Fruit fly (Drosophila melanogaster) whole organism, embryonic: ENCODE measurements around the gene Ir75b.

ENCODE experiments used
- Atf-2 ChIP-seq: fragments of 200-800 bp; sonication (Bioruptor generic); optimal IDR thresholded peaks from 2 replicates; lab custom pipeline; 2016; ENCODE audit warnings: missing biosample characterization, missing genetic modification characterization
- Atf6 ChIP-seq: fragments of 200-800 bp; sonication (Bioruptor generic); IDR thresholded peaks from 2 replicates; pipeline ENCODE4 v1.3.6; 2022; ENCODE audit warnings: missing biosample characterization, missing genetic modification characterization
- Bteb2 ChIP-seq: fragments of 200-800 bp; sonication (Bioruptor generic); optimal IDR thresholded peaks from 2 replicates; lab custom pipeline; 2016; ENCODE audit warnings: missing biosample characterization, missing genetic modification characterization
- CG11085 ChIP-seq: fragments of 200-800 bp; sonication (Bioruptor generic); IDR thresholded peaks from 2 replicates; pipeline ENCODE4 v1.3.6; 2022; ENCODE audit warnings: missing biosample characterization, missing genetic modification characterization
- CG11398 ChIP-seq: fragments of 200-800 bp; sonication (Bioruptor generic); optimal IDR thresholded peaks from 2 replicates; lab custom pipeline; 2016; ENCODE audit warnings: missing biosample characterization, missing genetic modification characterization
- CG11696 ChIP-seq: fragments of 200-800 bp; sonication (Bioruptor generic); IDR thresholded peaks from 2 replicates; pipeline ENCODE4 v1.3.6; 2022; ENCODE audit warnings: missing biosample characterization, missing genetic modification characterization
- CG12219 ChIP-seq: fragments of 200-800 bp; sonication (Bioruptor generic); optimal IDR thresholded peaks from 3 replicates; lab custom pipeline; 2018; ENCODE audit warnings: missing biosample characterization, mild to moderate bottlenecking, missing genetic modification characterization
- CG12942 ChIP-seq: fragments of 200-800 bp; sonication (Bioruptor generic); optimal IDR thresholded peaks from 3 replicates; lab custom pipeline; 2016; ENCODE audit warnings: missing biosample characterization, missing genetic modification characterization
- CG14860 ChIP-seq: fragments of 200-800 bp; sonication (Bioruptor generic); IDR thresholded peaks from 3 replicates; pipeline ENCODE4 v1.3.6; 2022; ENCODE audit warnings: missing biosample characterization, missing genetic modification characterization; ENCODE audit not compliant: partially characterized antibody
- CG15696 ChIP-seq: fragments of 200-800 bp; sonication (Bioruptor generic); optimal IDR thresholded peaks from 2 replicates; lab custom pipeline; 2019; ENCODE audit warnings: missing biosample characterization, mild to moderate bottlenecking, missing genetic modification characterization, moderate library complexity
- CG2129 ChIP-seq: fragments of 200-800 bp; sonication (Bioruptor generic); IDR thresholded peaks from 2 replicates; pipeline ENCODE4 v1.3.6; 2022; ENCODE audit warnings: missing biosample characterization, missing genetic modification characterization; ENCODE audit not compliant: partially characterized antibody
- CG2875 ChIP-seq: fragments of 200-800 bp; sonication (Bioruptor generic); optimal IDR thresholded peaks from 2 replicates; lab custom pipeline; 2017; ENCODE audit warnings: missing biosample characterization, mild to moderate bottlenecking, missing genetic modification characterization, missing genetic modification reagents
- CG31388 ChIP-seq: fragments of 200-800 bp; sonication (Bioruptor generic); optimal IDR thresholded peaks from 2 replicates; lab custom pipeline; 2016; ENCODE audit warnings: missing biosample characterization, missing genetic modification characterization
- CG3847 ChIP-seq: fragments of 200-800 bp; sonication (Bioruptor generic); IDR thresholded peaks from 2 replicates; pipeline ENCODE4 v1.3.6; 2022; ENCODE audit warnings: missing biosample characterization, missing genetic modification characterization
- CG4730 ChIP-seq: fragments of 200-800 bp; sonication (Bioruptor generic); IDR thresholded peaks from 2 replicates; pipeline ENCODE4 v1.3.6; 2022; ENCODE audit warnings: missing biosample characterization, missing genetic modification characterization
- CG7357 ChIP-seq: fragments of 200-800 bp; sonication (Bioruptor generic); IDR thresholded peaks from 3 replicates; pipeline ENCODE4 v1.3.6; 2022; ENCODE audit warnings: missing biosample characterization, missing genetic modification characterization
- CG7963 ChIP-seq: fragments of 200-800 bp; sonication (Bioruptor generic); IDR thresholded peaks from 3 replicates; pipeline ENCODE4 v1.3.6; 2022; ENCODE audit warnings: missing biosample characterization, missing genetic modification characterization; ENCODE audit not compliant: partially characterized antibody
- CG8359 ChIP-seq: fragments of 200-800 bp; sonication (Bioruptor generic); optimal IDR thresholded peaks from 2 replicates; lab custom pipeline; 2017; ENCODE audit warnings: missing biosample characterization, mild to moderate bottlenecking, missing genetic modification characterization, borderline replicate concordance
- CG8388 ChIP-seq: fragments of 200-800 bp; sonication (Bioruptor generic); optimal IDR thresholded peaks from 2 replicates; lab custom pipeline; 2019; ENCODE audit warnings: missing biosample characterization, mild to moderate bottlenecking, missing genetic modification characterization, moderate library complexity
- CG8944 ChIP-seq: fragments of 200-800 bp; sonication (Bioruptor generic); optimal IDR thresholded peaks from 3 replicates; lab custom pipeline; 2016; ENCODE audit warnings: missing biosample characterization, missing genetic modification characterization
- CG9215 ChIP-seq: fragments of 200-800 bp; sonication (Bioruptor generic); IDR thresholded peaks from 2 replicates; pipeline ENCODE4 v1.3.6; 2022; ENCODE audit warnings: missing biosample characterization, missing genetic modification characterization
- CG9609 ChIP-seq: fragments of 200-800 bp; sonication (Bioruptor generic); optimal IDR thresholded peaks from 3 replicates; lab custom pipeline; 2016; ENCODE audit warnings: missing biosample characterization, missing genetic modification characterization
- Dad ChIP-seq: fragments of 200-800 bp; sonication (Bioruptor generic); optimal IDR thresholded peaks from 3 replicates; lab custom pipeline; 2016; ENCODE audit warnings: missing biosample characterization, missing genetic modification characterization
- Dll ChIP-seq: fragments of 200-800 bp; sonication (Bioruptor generic); IDR thresholded peaks from 4 replicates; pipeline ENCODE4 v1.3.6; 2022; ENCODE audit warnings: missing biosample characterization, missing genetic modification characterization; ENCODE audit not compliant: partially characterized antibody
- E2f2 ChIP-seq: fragments of 200-800 bp; sonication (Bioruptor generic); IDR thresholded peaks from 2 replicates; pipeline ENCODE4 v1.3.6; 2022; ENCODE audit warnings: missing biosample characterization, missing genetic modification characterization
- Gug ChIP-seq: fragments of 200-800 bp; sonication (Bioruptor generic); IDR thresholded peaks from 4 replicates; pipeline ENCODE4 v1.3.6; 2022; ENCODE audit warnings: missing biosample characterization, missing genetic modification characterization
- HmgZ ChIP-seq: fragments of 200-800 bp; sonication (Bioruptor generic); optimal IDR thresholded peaks from 2 replicates; lab custom pipeline; 2018; ENCODE audit warnings: missing biosample characterization, mild to moderate bottlenecking, missing genetic modification characterization
- MTF-1 ChIP-seq: fragments of 200-800 bp; sonication (Bioruptor generic); optimal IDR thresholded peaks from 2 replicates; lab custom pipeline; 2018; ENCODE audit warnings: missing biosample characterization, mild to moderate bottlenecking, missing genetic modification characterization, borderline replicate concordance
- Mad ChIP-seq: fragments of 200-800 bp; sonication (Bioruptor generic); optimal IDR thresholded peaks from 2 replicates; lab custom pipeline; 2016; ENCODE audit warnings: missing biosample characterization, missing genetic modification characterization
- NC2β ChIP-seq: fragments of 200-800 bp; sonication (Bioruptor generic); optimal IDR thresholded peaks from 2 replicates; lab custom pipeline; 2016; ENCODE audit warnings: missing biosample characterization, missing genetic modification characterization
- Nf-YC ChIP-seq: fragments of 200-800 bp; optimal IDR thresholded peaks from 3 replicates; lab custom pipeline; 2019; ENCODE audit warnings: missing biosample characterization, mild to moderate bottlenecking, missing genetic modification characterization, moderate library complexity
- Oli ChIP-seq: fragments of 200-800 bp; sonication (Bioruptor generic); optimal IDR thresholded peaks from 2 replicates; lab custom pipeline; 2018; ENCODE audit warnings: missing biosample characterization, mild to moderate bottlenecking, missing genetic modification characterization, moderate library complexity
- Optix ChIP-seq: fragments of 200-800 bp; sonication (Bioruptor generic); IDR thresholded peaks from 3 replicates; pipeline ENCODE4 v1.3.6; 2022; ENCODE audit warnings: missing biosample characterization, missing genetic modification characterization
- PHDP ChIP-seq: fragments of 200-800 bp; sonication (Bioruptor generic); optimal IDR thresholded peaks from 3 replicates; lab custom pipeline; 2018; ENCODE audit warnings: missing biosample characterization, mild to moderate bottlenecking, missing genetic modification characterization, moderate library complexity
- Sox100B ChIP-seq: fragments of 200-800 bp; sonication (Bioruptor generic); optimal IDR thresholded peaks from 3 replicates; lab custom pipeline; 2018; ENCODE audit warnings: missing biosample characterization, mild to moderate bottlenecking, missing genetic modification characterization
- Sry-β ChIP-seq: fragments of 200-800 bp; sonication (Bioruptor generic); optimal IDR thresholded peaks from 2 replicates; lab custom pipeline; 2018; ENCODE audit warnings: missing biosample characterization, mild to moderate bottlenecking, missing genetic modification characterization, moderate library complexity
- ase ChIP-seq: fragments of 200-800 bp; sonication (Bioruptor generic); IDR thresholded peaks from 3 replicates; pipeline ENCODE4 v1.3.6; 2022; ENCODE audit warnings: missing biosample characterization, missing genetic modification characterization
- cato ChIP-seq: fragments of 200-800 bp; sonication (Bioruptor generic); optimal IDR thresholded peaks from 2 replicates; lab custom pipeline; 2016; ENCODE audit warnings: missing biosample characterization, missing genetic modification characterization, borderline replicate concordance
- fu2 ChIP-seq: fragments of 200-800 bp; sonication (Bioruptor generic); optimal IDR thresholded peaks from 2 replicates; lab custom pipeline; 2016; ENCODE audit warnings: missing biosample characterization, missing genetic modification characterization
- grau ChIP-seq: fragments of 200-800 bp; optimal IDR thresholded peaks from 3 replicates; lab custom pipeline; 2019; ENCODE audit warnings: missing biosample characterization, mild to moderate bottlenecking, missing genetic modification characterization, moderate library complexity
- gsb-n ChIP-seq: fragments of 200-800 bp; sonication (Bioruptor generic); optimal IDR thresholded peaks from 3 replicates; lab custom pipeline; 2018; ENCODE audit warnings: missing biosample characterization, mild to moderate bottlenecking, missing genetic modification characterization
- insv ChIP-seq, 2 experiments: fragments of 200-800 bp; sonication (Bioruptor generic); optimal IDR thresholded peaks; 3 replicates each; lab custom pipeline; 2016 to 2018; ENCODE audit warnings: missing biosample characterization in 2 of 2, missing genetic modification characterization in 2 of 2
- inv ChIP-seq: fragments of 200-800 bp; sonication (Bioruptor generic); IDR thresholded peaks from 2 replicates; pipeline ENCODE4 v1.3.6; 2022; ENCODE audit warnings: missing biosample characterization, missing genetic modification characterization; ENCODE audit not compliant: partially characterized antibody
- kah ChIP-seq: fragments of 200-800 bp; sonication (Bioruptor generic); optimal IDR thresholded peaks from 2 replicates; lab custom pipeline; 2018; ENCODE audit warnings: missing biosample characterization, mild to moderate bottlenecking, missing genetic modification characterization
- lov ChIP-seq, 2 experiments: fragments of 200-800 bp in 1 of 2; fragments of >200 bp in 1 of 2; sonication (Bioruptor generic) in 1 of 2; IDR thresholded peaks in 1 of 2; optimal IDR thresholded peaks in 1 of 2; 2 replicates in 1 of 2; 3 replicates in 1 of 2; pipeline versions ENCODE4 v1.3.6 to Lab custom; 2017 to 2022; ENCODE audit warnings: missing biosample characterization in 1 of 2, missing genetic modification characterization in 1 of 2
- pzg ChIP-seq: fragments of 200-800 bp; sonication (Bioruptor generic); optimal IDR thresholded peaks from 3 replicates; lab custom pipeline; 2018; ENCODE audit warnings: missing biosample characterization, mild to moderate bottlenecking, missing genetic modification characterization, moderate library complexity
- rib ChIP-seq: fragments of 200-800 bp; sonication (Bioruptor generic); IDR thresholded peaks from 2 replicates; pipeline ENCODE4 v1.3.6; 2022; ENCODE audit warnings: missing biosample characterization, missing genetic modification characterization
- salm ChIP-seq: fragments of 200-800 bp; sonication (Bioruptor generic); optimal IDR thresholded peaks from 2 replicates; lab custom pipeline; 2018; ENCODE audit warnings: missing biosample characterization, mild to moderate bottlenecking, missing genetic modification characterization
- sob ChIP-seq: fragments of 200-800 bp; sonication (Bioruptor generic); IDR thresholded peaks from 2 replicates; pipeline ENCODE4 v1.3.6; 2022; ENCODE audit warnings: missing biosample characterization, missing genetic modification characterization
- toy ChIP-seq: fragments of 200-800 bp; sonication (Bioruptor generic); IDR thresholded peaks from 2 replicates; pipeline ENCODE4 v1.3.6; 2022; ENCODE audit warnings: missing biosample characterization, missing genetic modification characterization
- zfh2 ChIP-seq: fragments of 200-800 bp; sonication (Bioruptor generic); optimal IDR thresholded peaks from 2 replicates; lab custom pipeline; 2016; ENCODE audit warnings: missing biosample characterization, missing genetic modification characterization

The Ir75b gene

DNA sequence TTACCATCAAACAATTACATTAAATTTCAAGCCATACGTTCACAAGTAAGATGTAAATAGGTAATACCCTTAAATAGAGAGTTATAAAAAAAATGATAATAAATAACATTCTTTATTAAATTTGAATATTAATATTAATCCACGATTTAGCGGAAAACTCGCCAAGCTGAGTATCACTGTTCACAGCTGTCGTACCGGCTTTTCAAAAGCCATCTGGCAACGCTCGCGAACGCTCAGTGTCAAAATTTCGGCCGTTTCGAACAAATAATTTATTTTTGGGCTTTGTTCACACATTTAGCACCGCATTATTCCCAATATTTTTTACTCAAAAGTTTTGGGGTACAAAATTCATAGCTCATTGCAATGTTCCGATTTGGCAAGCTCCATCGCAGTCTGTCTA is 29.5 kb upstream of the Ir75b start, which contains the start of gene TrpRS-m (continued):
- no peak for TF ChIP-seq inv (GFP tag; lab: Robert Waterston, UW)
- TF ChIP-seq CG31388 (GFP tag; lab: Kevin White, UChicago), result no peak
- no peak for TF ChIP-seq CG11398 (GFP tag; lab: Kevin White, UChicago)
- no peak for TF ChIP-seq CG8944
- TF ChIP-seq CG9609 (GFP tag; lab: Kevin White, UChicago), result no peak
- TF ChIP-seq HmgZ (tag; lab: Kevin White, UChicago), result peak; percentile 1
- TF ChIP-seq CG7357 (GFP tag; lab: Robert Waterston, UW), result no peak
- no peak for TF ChIP-seq CG12942 (GFP tag; lab: Kevin White, UChicago)
- TF ChIP-seq sob (GFP tag; lab: Robert Waterston, UW), result no peak
- TF ChIP-seq cato (GFP tag; lab: Kevin White, UChicago), result no peak
- TF ChIP-seq toy (GFP tag; lab: Robert Waterston, UW), result no peak
- no peak for TF ChIP-seq salm (tag; lab: Kevin White, UChicago)
- no peak for TF ChIP-seq Optix (GFP tag; lab: Robert Waterston, UW)
- TF ChIP-seq CG2875 (GFP tag; lab: Kevin White, UChicago), result no peak
- no peak for TF ChIP-seq Atf6 (GFP tag; lab: Robert Waterston, UW)
- TF ChIP-seq Bteb2, result no peak
- TF ChIP-seq zfh2 (GFP tag; lab: Kevin White, UChicago), result no peak
- no peak for TF ChIP-seq Mad (GFP tag; lab: Kevin White, UChicago)
- TF ChIP-seq CG14860 (GFP tag; lab: Robert Waterston, UW), result no peak
- no peak for TF ChIP-seq NC2β (GFP tag; lab: Kevin White, UChicago)
- TF ChIP-seq E2f2 (GFP tag; lab: Robert Waterston, UW), result peak; percentile 25; the same call in 1 of the 2 replicates
- no peak for TF ChIP-seq Dad (GFP tag; lab: Kevin White, UChicago)
- TF ChIP-seq CG15696, result no peak
- TF ChIP-seq insv (GFP tag; optimal IDR thresholded peaks at IDR 0.05; lab: Kevin White, UChicago), result no peak
- TF ChIP-seq Nf-YC, result no peak
- TF ChIP-seq MTF-1 (GFP tag; lab: Kevin White, UChicago), result no peak
- no peak for TF ChIP-seq CG4730 (GFP tag; lab: Robert Waterston, UW)
- TF ChIP-seq CG9215, result no peak
- no peak for TF ChIP-seq ase (GFP tag; lab: Robert Waterston, UW)
- peak; percentile 8 for TF ChIP-seq kah (GFP tag; lab: Kevin White, UChicago)
- no peak for TF ChIP-seq fu2 (GFP tag; lab: Kevin White, UChicago)
- TF ChIP-seq CG11085, result no peak
- no peak for TF ChIP-seq CG12219 (GFP tag; lab: Kevin White, UChicago)
- no peak for TF ChIP-seq CG8359 (GFP tag; lab: Kevin White, UChicago)
- TF ChIP-seq pzg (GFP tag; lab: Kevin White, UChicago), result peak; percentile 33
- TF ChIP-seq CG3847 (GFP tag; lab: Robert Waterston, UW), result 0 out of 2 replicates have a peak, but pooled peaks have one; percentile 13
- no peak for TF ChIP-seq rib (GFP tag; lab: Robert Waterston, UW)
- TF ChIP-seq CG2129 (GFP tag; lab: Robert Waterston, UW), result no peak
- TF ChIP-seq PHDP (tag; lab: Kevin White, UChicago), result peak; percentile 1
- TF ChIP-seq Atf-2 (GFP tag; lab: Kevin White, UChicago), result no peak
- TF ChIP-seq CG11696 (GFP tag; lab: Robert Waterston, UW), result no peak
- TF ChIP-seq Sry-β (GFP tag; lab: Kevin White, UChicago), result peak; percentile 92
- no peak for TF ChIP-seq CG7963 (GFP tag; lab: Robert Waterston, UW)
- TF ChIP-seq Gug (GFP tag; lab: Robert Waterston, UW), result no peak
- TF ChIP-seq CG8388, result no peak
- TF ChIP-seq gsb-n (tag; lab: Kevin White, UChicago), result no peak
- TF ChIP-seq Dll, result no peak
- TF ChIP-seq Sox100B (GFP tag; lab: Kevin White, UChicago), result no peak
- TF ChIP-seq grau (tag; lab: Kevin White, UChicago), result peak; percentile 30
- TF ChIP-seq lov (optimal IDR thresholded peaks at IDR 0.05; lab: Kevin White, UChicago), result no peak
- no peak for TF ChIP-seq lov (GFP tag; IDR thresholded peaks at IDR 0.05; lab: Robert Waterston, UW)
- no peak for TF ChIP-seq Oli (tag; lab: Kevin White, UChicago)
